Worm (Caenorhabditis elegans) whole organism, L4 larva: Measurements from ENCODE around the gene far-5.

Source experiments
- R02D3.7 ChIP-seq: fragments of 150-350 bp; sonication (generic microtip); optimal IDR thresholded peaks from 3 replicates; lab custom pipeline; 2014; ENCODE audit warnings: missing biosample characterization, missing genetic modification characterization
- Y5F2A.4 ChIP-seq: fragments of 200-800 bp; sonication (Bioruptor generic); optimal IDR thresholded peaks from 2 replicates; lab custom pipeline; 2018; ENCODE audit warnings: mild to moderate bottlenecking, missing genetic modification characterization, missing compliant biosample characterization
- ama-1 ChIP-seq: fragments of 150-350 bp; optimal IDR thresholded peaks from 2 replicates; lab custom pipeline; 2014; ENCODE audit warnings: inconsistent platforms, mixed read lengths
- lin-15B ChIP-seq: fragments of 150-350 bp; sonication (generic microtip); optimal IDR thresholded peaks from 3 replicates; lab custom pipeline; 2014; ENCODE audit warnings: missing biosample characterization, missing genetic modification characterization
- lsy-2 ChIP-seq, 2 experiments: fragments of 150-350 bp in 1 of 2; sonication (generic microtip) in 1 of 2; optimal IDR thresholded peaks; 2 replicates each; lab custom pipeline; 2014 to 2017; ENCODE audit warnings: missing biosample characterization in 2 of 2, missing genetic modification characterization in 2 of 2
- madf-5 ChIP-seq, 2 experiments: fragments of 200-800 bp; sonication (Bioruptor generic); IDR thresholded peaks; 2 replicates each; pipeline ENCODE4 v1.3.6; 2022; ENCODE audit warnings: missing compliant biosample characterization in 2 of 2, missing genetic modification characterization in 2 of 2
- mep-1 ChIP-seq: fragments of 150-350 bp; sonication (generic microtip); optimal IDR thresholded peaks from 3 replicates; lab custom pipeline; 2014; ENCODE audit warnings: missing biosample characterization, missing genetic modification characterization
- nhr-11 ChIP-seq: fragments of 150-350 bp; optimal IDR thresholded peaks from 2 replicates; lab custom pipeline; 2014; ENCODE audit warnings: missing biosample characterization, missing genetic modification characterization
- nhr-28 ChIP-seq: fragments of 150-350 bp; optimal IDR thresholded peaks from 2 replicates; lab custom pipeline; 2014; ENCODE audit warnings: missing biosample characterization, missing genetic modification characterization
- pha-4 ChIP-seq, 2 experiments: fragments of 150-350 bp in 1 of 2; fragments of 200-800 bp in 1 of 2; sonication (Bioruptor generic) in 1 of 2; IDR thresholded peaks in 1 of 2; optimal IDR thresholded peaks in 1 of 2; 2 replicates each; pipeline versions ENCODE4 v1.3.6 to Lab custom; 2014 to 2022; ENCODE audit warnings: missing genetic modification characterization in 2 of 2, missing genetic modification reagents in 2 of 2, missing biosample characterization in 1 of 2, missing compliant biosample characterization in 1 of 2
- skn-1 ChIP-seq: fragments of 150-350 bp; optimal IDR thresholded peaks from 2 replicates; lab custom pipeline; 2014; ENCODE audit warnings: missing biosample characterization, missing genetic modification characterization
- snpc-4 ChIP-seq: fragments of 150-350 bp; optimal IDR thresholded peaks from 2 replicates; lab custom pipeline; 2014; ENCODE audit warnings: missing biosample characterization, missing genetic modification characterization
- ztf-7 ChIP-seq: fragments of 150-350 bp; optimal IDR thresholded peaks from 2 replicates; lab custom pipeline; 2014; ENCODE audit warnings: missing biosample characterization, missing genetic modification characterization

DNA sequence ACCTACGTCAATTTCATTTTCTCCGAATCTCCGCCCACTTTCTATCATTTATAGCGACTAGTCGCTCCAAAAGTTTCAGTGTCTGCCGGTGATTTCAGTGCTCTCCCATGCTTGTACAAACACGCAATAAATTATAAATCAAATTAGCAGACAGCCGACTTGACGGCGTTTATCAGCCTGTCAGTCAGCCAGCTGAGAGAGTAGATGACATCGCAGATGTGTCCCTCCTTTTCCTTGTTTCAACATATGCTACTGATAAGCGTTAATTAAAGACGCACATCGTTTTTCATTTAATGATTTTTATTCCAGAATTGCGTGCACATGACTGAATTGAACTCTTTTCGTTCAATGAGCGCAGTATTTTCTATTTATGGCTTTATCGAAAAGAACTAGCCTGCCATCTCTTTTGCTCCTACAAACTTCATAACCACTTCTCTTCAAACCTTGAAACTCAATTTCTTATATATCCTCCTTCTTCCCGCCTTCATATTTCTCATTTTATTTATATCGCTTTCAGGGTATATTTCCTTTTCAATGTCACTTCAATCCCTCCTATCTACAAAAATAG lies 47.9 kb downstream of the far-5 start, which contains the start of gene lap-2:
- peak in 1 of 2 experiments; percentile 13 for TF ChIP-seq lsy-2 (tag; optimal IDR thresholded peaks at IDR 0.05; lab: Kevin White, UChicago)
- TF ChIP-seq pha-4 (GFP tag; IDR thresholded peaks at IDR 0.05; lab: Robert Waterston, UW): no peak; the same call in 1 of the 2 replicates
- no peak for TF ChIP-seq pha-4 (tag; optimal IDR thresholded peaks at IDR 0.05; lab: Kevin White, UChicago)
- TF ChIP-seq ama-1: no peak
- TF ChIP-seq lin-15B (tag; lab: Kevin White, UChicago): no peak
- TF ChIP-seq snpc-4 (tag; lab: Kevin White, UChicago): no peak
- no peak for TF ChIP-seq mep-1
- no peak for TF ChIP-seq skn-1 (tag; lab: Kevin White, UChicago)
- no peak for TF ChIP-seq ztf-7
- peak; percentile 68 for TF ChIP-seq nhr-28 (tag; lab: Kevin White, UChicago)
- no peak for TF ChIP-seq madf-5 (GFP tag; IDR thresholded peaks at IDR 0.05; lab: Robert Waterston, UW)
- no peak for TF ChIP-seq R02D3.7 (tag; lab: Kevin White, UChicago)
- TF ChIP-seq Y5F2A.4 (GFP tag; lab: Kevin White, UChicago): no peak
- TF ChIP-seq nhr-11 (tag; lab: Kevin White, UChicago): no peak
